Worm (Caenorhabditis elegans): ENCODE data around the gene tps-1.

ce11 chrX:17422593-17422992 lies 51.7 kb downstream of the tps-1 start:
- TF ChIP-seq elt-3 (tag; optimal IDR thresholded peaks at IDR 0.05) (no peak), nhr-12 (tag; optimal IDR thresholded peaks at IDR 0.05) (no peak), ces-1 (GFP tag; optimal IDR thresholded peaks at IDR 0.05) (no peak), unc-39 (tag; optimal IDR thresholded peaks at IDR 0.05) (no peak), lsy-2 (tag; optimal IDR thresholded peaks at IDR 0.05) (no peak), flh-1 (GFP tag; optimal IDR thresholded peaks at IDR 0.05) (no peak), unc-120 (tag; optimal IDR thresholded peaks at IDR 0.05; ENCODE audit: poor library complexity, severe bottlenecking) (no peak), bed-3 (GFP tag; optimal IDR thresholded peaks at IDR 0.05) (no peak), blmp-1 (tag; optimal IDR thresholded peaks at IDR 0.05) (no peak), mep-1 (tag; optimal IDR thresholded peaks at IDR 0.05) (no peak), ztf-11 (tag; optimal IDR thresholded peaks at IDR 0.05) (no peak), elt-1 (tag; optimal IDR thresholded peaks at IDR 0.05; ENCODE audit: borderline replicate concordance, insufficient read depth) (no peak)
